Fruit fly (Drosophila melanogaster) whole organism, prepupa: ENCODE results near the gene CG33689.

Experiments
- Blimp-1 ChIP-seq: fragments of 200-800 bp; sonication (Bioruptor generic); optimal IDR thresholded peaks from 3 replicates; lab custom pipeline; 2017; ENCODE audit warnings: missing biosample characterization, missing genetic modification characterization, mild to moderate bottlenecking, moderate library complexity, missing genetic modification reagents
- CG10631 ChIP-seq: fragments of 200-800 bp; sonication (Bioruptor generic); optimal IDR thresholded peaks from 2 replicates; lab custom pipeline; 2016; ENCODE audit warnings: missing biosample characterization, missing genetic modification characterization
- CG10669 ChIP-seq: fragments of 200-800 bp; sonication (Bioruptor generic); optimal IDR thresholded peaks from 3 replicates; lab custom pipeline; 2018; ENCODE audit warnings: missing biosample characterization, mild to moderate bottlenecking, missing genetic modification characterization, moderate library complexity
- CG11762 ChIP-seq: fragments of 200-800 bp; sonication (Bioruptor generic); optimal IDR thresholded peaks from 3 replicates; lab custom pipeline; 2016; ENCODE audit warnings: missing biosample characterization, missing genetic modification characterization; ENCODE audit not compliant: insufficient read depth
- CG15336 ChIP-seq: fragments of 200-800 bp; sonication (Bioruptor generic); IDR thresholded peaks from 2 replicates; pipeline ENCODE4 v1.3.6; 2022; ENCODE audit warnings: missing biosample characterization, missing genetic modification characterization
- CG1621 ChIP-seq: fragments of 200-800 bp; sonication (Bioruptor generic); optimal IDR thresholded peaks from 3 replicates; lab custom pipeline; 2018; ENCODE audit warnings: missing biosample characterization, mild to moderate bottlenecking, missing genetic modification characterization
- CG16779 ChIP-seq: fragments of 200-800 bp; sonication (Bioruptor generic); optimal IDR thresholded peaks from 3 replicates; lab custom pipeline; 2017; ENCODE audit warnings: missing biosample characterization, mild to moderate bottlenecking, missing genetic modification characterization
- CG3032 ChIP-seq: fragments of 200-800 bp; optimal IDR thresholded peaks from 2 replicates; lab custom pipeline; 2019; ENCODE audit warnings: missing biosample characterization, mild to moderate bottlenecking, missing genetic modification characterization, moderate library complexity
- CG31627 ChIP-seq: fragments of 200-800 bp; sonication (Bioruptor generic); optimal IDR thresholded peaks from 3 replicates; lab custom pipeline; 2016; ENCODE audit warnings: missing biosample characterization, missing genetic modification characterization
- CG32006 ChIP-seq: fragments of 200-800 bp; sonication (Bioruptor generic); optimal IDR thresholded peaks from 3 replicates; lab custom pipeline; 2017; ENCODE audit warnings: missing biosample characterization, mild to moderate bottlenecking, missing genetic modification characterization
- CG34406 ChIP-seq: fragments of 200-800 bp; sonication (Bioruptor generic); optimal IDR thresholded peaks from 3 replicates; lab custom pipeline; 2016; ENCODE audit warnings: missing biosample characterization, missing genetic modification characterization
- CG6163 ChIP-seq: fragments of 200-800 bp; sonication (Bioruptor generic); IDR thresholded peaks from 3 replicates; pipeline ENCODE4 v1.3.6; 2022; ENCODE audit warnings: missing biosample characterization, missing genetic modification characterization
- CG6276 ChIP-seq: fragments of 200-800 bp; sonication (Bioruptor generic); optimal IDR thresholded peaks from 2 replicates; lab custom pipeline; 2017; ENCODE audit warnings: missing biosample characterization, mild to moderate bottlenecking, missing genetic modification characterization
- CG6792 ChIP-seq: fragments of 200-800 bp; sonication (Bioruptor generic); optimal IDR thresholded peaks from 3 replicates; lab custom pipeline; 2016; ENCODE audit warnings: missing biosample characterization, missing genetic modification characterization
- CG6808 ChIP-seq: fragments of 200-800 bp; sonication (Bioruptor generic); optimal IDR thresholded peaks from 3 replicates; lab custom pipeline; 2017; ENCODE audit warnings: missing biosample characterization, missing genetic modification characterization, mild to moderate bottlenecking, moderate library complexity, missing genetic modification reagents
- CG6854 ChIP-seq: fragments of 200-800 bp; sonication (Bioruptor generic); optimal IDR thresholded peaks from 2 replicates; lab custom pipeline; 2017; ENCODE audit warnings: missing biosample characterization, mild to moderate bottlenecking, missing genetic modification characterization
- CG7368 ChIP-seq: fragments of 200-800 bp; sonication (Bioruptor generic); optimal IDR thresholded peaks from 3 replicates; lab custom pipeline; 2016; ENCODE audit warnings: missing biosample characterization, missing genetic modification characterization
- CG8119 ChIP-seq: fragments of 200-800 bp; sonication (Bioruptor generic); IDR thresholded peaks from 3 replicates; pipeline ENCODE4 v1.3.6; 2022; ENCODE audit warnings: missing biosample characterization, missing genetic modification characterization
- CG9139 ChIP-seq: fragments of 200-800 bp; sonication (Bioruptor generic); optimal IDR thresholded peaks from 3 replicates; lab custom pipeline; 2017; ENCODE audit warnings: missing biosample characterization, mild to moderate bottlenecking, missing genetic modification characterization
- Eip78C ChIP-seq: fragments of 200-800 bp; sonication (Bioruptor generic); peaks from one replicate; lab custom pipeline; 2016; ENCODE audit warnings: missing biosample characterization, missing genetic modification characterization
- Ets21C ChIP-seq: fragments of 200-800 bp; sonication (Bioruptor generic); optimal IDR thresholded peaks from 3 replicates; lab custom pipeline; 2016; ENCODE audit warnings: missing biosample characterization, missing genetic modification characterization
- Ets96B ChIP-seq: fragments of 200-800 bp; optimal IDR thresholded peaks from 2 replicates; lab custom pipeline; 2019; ENCODE audit warnings: missing biosample characterization, mild to moderate bottlenecking, missing genetic modification characterization, moderate library complexity
- Gug ChIP-seq: fragments of 200-800 bp; sonication (Bioruptor generic); IDR thresholded peaks from 2 replicates; pipeline ENCODE4 v1.3.6; 2022; ENCODE audit warnings: missing biosample characterization, missing genetic modification characterization
- Hr38 ChIP-seq: sonication (Bioruptor generic); optimal IDR thresholded peaks from 2 replicates; lab custom pipeline; 2016; ENCODE audit warnings: missing biosample characterization, missing genetic modification characterization
- Hr4 ChIP-seq: fragments of 200-800 bp; sonication (Bioruptor generic); optimal IDR thresholded peaks from 3 replicates; lab custom pipeline; 2016; ENCODE audit warnings: missing biosample characterization, missing genetic modification characterization
- Lpt ChIP-seq: fragments of 200-800 bp; sonication (Bioruptor generic); optimal IDR thresholded peaks from 3 replicates; lab custom pipeline; 2016; ENCODE audit warnings: missing biosample characterization, missing genetic modification characterization
- Met ChIP-seq: fragments of 200-800 bp; sonication (Bioruptor generic); optimal IDR thresholded peaks from 3 replicates; lab custom pipeline; 2016; ENCODE audit warnings: missing biosample characterization, missing genetic modification characterization
- Smox ChIP-seq: fragments of 200-800 bp; sonication (Bioruptor generic); optimal IDR thresholded peaks from 3 replicates; lab custom pipeline; 2016; ENCODE audit warnings: missing biosample characterization, missing genetic modification characterization
- Sox102F ChIP-seq: fragments of 200-800 bp; sonication (Bioruptor generic); optimal IDR thresholded peaks from 2 replicates; lab custom pipeline; 2016; ENCODE audit warnings: missing biosample characterization, mild to moderate bottlenecking, missing genetic modification characterization
- Sox14 ChIP-seq: fragments of 200-800 bp; sonication (Bioruptor generic); optimal IDR thresholded peaks from 3 replicates; lab custom pipeline; 2016; ENCODE audit warnings: missing biosample characterization, missing genetic modification characterization
- Sox15 ChIP-seq: fragments of 200-800 bp; sonication (Bioruptor generic); optimal IDR thresholded peaks from 3 replicates; lab custom pipeline; 2016; ENCODE audit warnings: missing biosample characterization, missing genetic modification characterization
- achi ChIP-seq: fragments of 200-800 bp; sonication (Bioruptor generic); optimal IDR thresholded peaks from 3 replicates; lab custom pipeline; 2016; ENCODE audit warnings: missing biosample characterization, missing genetic modification characterization
- acj6 ChIP-seq: fragments of 200-800 bp; sonication (Bioruptor generic); optimal IDR thresholded peaks from 3 replicates; lab custom pipeline; 2016; ENCODE audit warnings: missing biosample characterization, missing genetic modification characterization
- cyc ChIP-seq: fragments of 200-800 bp; sonication (Bioruptor generic); optimal IDR thresholded peaks from 3 replicates; lab custom pipeline; 2016; ENCODE audit warnings: missing biosample characterization, missing genetic modification characterization
- dac ChIP-seq: fragments of 200-800 bp; sonication (Bioruptor generic); optimal IDR thresholded peaks from 2 replicates; lab custom pipeline; 2017; ENCODE audit warnings: missing biosample characterization, mild to moderate bottlenecking, missing genetic modification characterization
- dsx ChIP-seq: fragments of 200-800 bp; optimal IDR thresholded peaks from 3 replicates; lab custom pipeline; 2019; ENCODE audit warnings: missing biosample characterization, mild to moderate bottlenecking, missing genetic modification characterization, moderate library complexity; ENCODE audit not compliant: poor library complexity, severe bottlenecking
- esn ChIP-seq: fragments of 200-800 bp; sonication (Bioruptor generic); optimal IDR thresholded peaks from 2 replicates; lab custom pipeline; 2016; ENCODE audit warnings: missing biosample characterization, mild to moderate bottlenecking, missing genetic modification characterization, moderate library complexity
- fd59A ChIP-seq: fragments of 200-800 bp; sonication (Bioruptor generic); optimal IDR thresholded peaks from 2 replicates; lab custom pipeline; 2017; ENCODE audit warnings: missing biosample characterization, mild to moderate bottlenecking, missing genetic modification characterization, missing genetic modification reagents
- fd85E ChIP-seq: fragments of 200-800 bp; sonication (Bioruptor generic); optimal IDR thresholded peaks from 3 replicates; lab custom pipeline; 2016; ENCODE audit warnings: missing biosample characterization, missing genetic modification characterization
- lz ChIP-seq: fragments of 200-800 bp; sonication (Bioruptor generic); optimal IDR thresholded peaks from 3 replicates; lab custom pipeline; 2016; ENCODE audit warnings: missing biosample characterization, missing genetic modification characterization
- net ChIP-seq: fragments of 200-800 bp; sonication (Bioruptor generic); optimal IDR thresholded peaks from 3 replicates; lab custom pipeline; 2016; ENCODE audit warnings: missing biosample characterization, missing genetic modification characterization
- pdm3 ChIP-seq: fragments of 200-800 bp; sonication (Bioruptor generic); optimal IDR thresholded peaks from 3 replicates; lab custom pipeline; 2016; ENCODE audit warnings: missing biosample characterization, missing genetic modification characterization
- salr ChIP-seq, 2 experiments: fragments of 200-800 bp; sonication (Bioruptor generic); optimal IDR thresholded peaks; 3 replicates each; lab custom pipeline; 2016 to 2018; ENCODE audit warnings: missing biosample characterization in 2 of 2, missing genetic modification characterization in 2 of 2, mild to moderate bottlenecking in 1 of 2
- spab ChIP-seq: fragments of 200-800 bp; sonication (Bioruptor generic); optimal IDR thresholded peaks from 2 replicates; lab custom pipeline; 2017; ENCODE audit warnings: missing biosample characterization, mild to moderate bottlenecking, missing genetic modification characterization, missing genetic modification reagents
- ss ChIP-seq, 2 experiments: fragments of 200-800 bp; sonication (Bioruptor generic); optimal IDR thresholded peaks; 2 replicates in 1 of 2; 3 replicates in 1 of 2; lab custom pipeline; 2017 to 2018; ENCODE audit warnings: mild to moderate bottlenecking in 2 of 2, missing biosample characterization in 2 of 2, missing genetic modification characterization in 2 of 2, moderate library complexity in 1 of 2
- svp ChIP-seq: fragments of 200-800 bp; sonication (Bioruptor generic); peaks from one replicate; lab custom pipeline; 2016; ENCODE audit warnings: missing biosample characterization, missing genetic modification characterization
- topi ChIP-seq: fragments of 200-800 bp; sonication (Bioruptor generic); optimal IDR thresholded peaks from 3 replicates; lab custom pipeline; 2016; ENCODE audit warnings: missing biosample characterization, missing genetic modification characterization
- vri ChIP-seq: fragments of 200-800 bp; sonication (Bioruptor generic); optimal IDR thresholded peaks from 3 replicates; lab custom pipeline; 2016; ENCODE audit warnings: missing biosample characterization, mild to moderate bottlenecking, missing genetic modification characterization

Gene CG33689

DNA sequence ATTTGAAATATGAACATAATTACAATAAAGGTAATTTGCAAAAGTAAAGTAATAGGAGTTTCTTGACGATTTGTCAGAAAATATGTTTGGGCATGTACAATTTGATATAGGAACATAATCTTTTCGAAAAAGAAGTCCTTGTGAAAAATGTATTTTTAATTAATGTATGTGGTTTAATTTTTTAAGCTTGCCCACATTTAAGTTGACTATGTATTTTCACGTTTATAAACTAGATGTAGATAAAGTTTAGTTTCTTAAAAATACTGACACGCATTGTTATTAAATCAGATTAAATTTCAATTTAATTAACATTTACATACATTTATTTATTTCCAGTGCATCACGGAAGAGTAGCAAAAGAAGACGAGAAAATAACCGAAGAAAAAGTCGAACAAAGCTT is 23.5 kb upstream of the CG33689 start (continued):
- TF ChIP-seq CG8119 (GFP tag; lab: Robert Waterston, UW) (no peak), CG3032 (tag; lab: Kevin White, UChicago) (peak; percentile 79), Sox14 (peak; percentile 65), CG10669 (GFP tag; lab: Kevin White, UChicago) (peak; percentile 71), CG7368 (peak; percentile 3), CG11762 (GFP tag; lab: Kevin White, UChicago) (peak; percentile 57), topi (GFP tag; lab: Kevin White, UChicago) (peak; percentile 77), dsx (GFP tag; lab: Kevin White, UChicago) (peak; percentile 79), Eip78C (peak; percentile 96), spab (GFP tag; lab: Kevin White, UChicago) (peak; percentile 76), CG31627 (GFP tag; lab: Kevin White, UChicago) (peak; percentile 64), CG1621 (tag; lab: Kevin White, UChicago) (peak; percentile 26), lz (GFP tag; lab: Kevin White, UChicago) (peak; percentile 63), fd85E (GFP tag; lab: Kevin White, UChicago) (no peak), CG6792 (GFP tag; lab: Kevin White, UChicago) (peak; percentile 58), fd59A (peak; percentile 69), CG10631 (GFP tag; lab: Kevin White, UChicago) (peak; percentile 73), net (GFP tag; lab: Kevin White, UChicago) (peak; percentile 51), CG34406 (peak; percentile 62), Ets21C (GFP tag; lab: Kevin White, UChicago) (peak; percentile 31), Ets96B (tag; lab: Kevin White, UChicago) (peak; percentile 82), salr (GFP tag; optimal IDR thresholded peaks at IDR 0.05; lab: Kevin White, UChicago) (peak; percentile 33 to 58), CG6163 (GFP tag; lab: Robert Waterston, UW) (no peak), esn (GFP tag; lab: Kevin White, UChicago) (peak; percentile 81), vri (peak; percentile 36), svp (peak; percentile 86), CG15336 (GFP tag; lab: Robert Waterston, UW) (no peak), CG6854 (no peak), CG6808 (GFP tag; lab: Kevin White, UChicago) (peak; percentile 66), CG9139 (GFP tag; lab: Kevin White, UChicago) (peak; percentile 46), Gug (GFP tag; lab: Robert Waterston, UW) (no peak), dac (GFP tag; lab: Kevin White, UChicago) (no peak), Smox (peak; percentile 71), ss (GFP tag; optimal IDR thresholded peaks at IDR 0.05; lab: Kevin White, UChicago) (peak in 1 of 2 experiments; percentile 68)

- TF ChIP-seq Hr4 (GFP tag; lab: Kevin White, UChicago) (no peak), ss (GFP tag; optimal IDR thresholded peaks at IDR 0.05; lab: Kevin White, UChicago) (peak in 1 of 2 experiments; percentile 22), CG3032 (tag; lab: Kevin White, UChicago) (peak; percentile 30), acj6 (GFP tag; lab: Kevin White, UChicago) (no peak), CG6276 (GFP tag; lab: Kevin White, UChicago) (no peak), CG6808 (GFP tag; lab: Kevin White, UChicago) (peak; percentile 55), CG6163 (GFP tag; lab: Robert Waterston, UW) (peak; percentile 40; the same call in 1 of the 3 replicates), CG16779 (tag; lab: Kevin White, UChicago) (no peak), Ets96B (tag; lab: Kevin White, UChicago) (peak; percentile 6), svp (peak; percentile 15), Lpt (no peak), pdm3 (no peak), Ets21C (GFP tag; lab: Kevin White, UChicago) (no peak), achi (GFP tag; lab: Kevin White, UChicago) (peak; percentile 11), dsx (GFP tag; lab: Kevin White, UChicago) (peak; percentile 10), CG32006 (no peak), Met (GFP tag; lab: Kevin White, UChicago) (no peak), CG10631 (GFP tag; lab: Kevin White, UChicago) (peak; percentile 24), dac (GFP tag; lab: Kevin White, UChicago) (no peak), cyc (no peak), CG7368 (peak; percentile 3), Blimp-1 (GFP tag; lab: Kevin White, UChicago) (peak; percentile 22), Hr38 (GFP tag; lab: Kevin White, UChicago) (no peak), lz (GFP tag; lab: Kevin White, UChicago) (no peak), CG34406 (peak; percentile 0), spab (GFP tag; lab: Kevin White, UChicago) (peak; percentile 14), CG8119 (GFP tag; lab: Robert Waterston, UW) (no peak), Sox15 (GFP tag; lab: Kevin White, UChicago) (no peak), topi (GFP tag; lab: Kevin White, UChicago) (peak; percentile 10), Sox102F (GFP tag; lab: Kevin White, UChicago) (peak; percentile 23), Eip78C (peak; percentile 79), Smox (no peak)
Measured at dm6 chr3L:16177309-16177708, 22.7 kb upstream of the CG33689 start.
